Fruit fly (Drosophila melanogaster) whole organism, prepupa: ENCODE data around the gene CG31381.

Experiments
- Blimp-1 ChIP-seq: fragments of 200-800 bp; sonication (Bioruptor generic); optimal IDR thresholded peaks from 3 replicates; lab custom pipeline; 2017; ENCODE audit warnings: missing biosample characterization, missing genetic modification characterization, mild to moderate bottlenecking, moderate library complexity, missing genetic modification reagents
- CG11762 ChIP-seq: fragments of 200-800 bp; sonication (Bioruptor generic); optimal IDR thresholded peaks from 3 replicates; lab custom pipeline; 2016; ENCODE audit warnings: missing biosample characterization, missing genetic modification characterization; ENCODE audit not compliant: insufficient read depth
- CG15336 ChIP-seq: fragments of 200-800 bp; sonication (Bioruptor generic); IDR thresholded peaks from 2 replicates; pipeline ENCODE4 v1.3.6; 2022; ENCODE audit warnings: missing biosample characterization, missing genetic modification characterization
- CG8632 ChIP-seq: fragments of 200-800 bp; sonication (Bioruptor generic); optimal IDR thresholded peaks from 3 replicates; lab custom pipeline; 2016; ENCODE audit warnings: missing biosample characterization, missing genetic modification characterization
- CG9139 ChIP-seq: fragments of 200-800 bp; sonication (Bioruptor generic); optimal IDR thresholded peaks from 3 replicates; lab custom pipeline; 2017; ENCODE audit warnings: missing biosample characterization, mild to moderate bottlenecking, missing genetic modification characterization
- Eip75B ChIP-seq: fragments of 200-800 bp; sonication (Bioruptor generic); optimal IDR thresholded peaks from 3 replicates; lab custom pipeline; 2016; ENCODE audit warnings: missing biosample characterization, missing genetic modification characterization
- Lpt ChIP-seq: fragments of 200-800 bp; sonication (Bioruptor generic); optimal IDR thresholded peaks from 3 replicates; lab custom pipeline; 2016; ENCODE audit warnings: missing biosample characterization, missing genetic modification characterization
- OdsH ChIP-seq: fragments of 200-800 bp; sonication (Bioruptor generic); optimal IDR thresholded peaks from 3 replicates; lab custom pipeline; 2016; ENCODE audit warnings: missing biosample characterization, missing genetic modification characterization
- Sox102F ChIP-seq: fragments of 200-800 bp; sonication (Bioruptor generic); optimal IDR thresholded peaks from 2 replicates; lab custom pipeline; 2016; ENCODE audit warnings: missing biosample characterization, mild to moderate bottlenecking, missing genetic modification characterization
- dsx ChIP-seq: fragments of 200-800 bp; optimal IDR thresholded peaks from 3 replicates; lab custom pipeline; 2019; ENCODE audit warnings: missing biosample characterization, mild to moderate bottlenecking, missing genetic modification characterization, moderate library complexity; ENCODE audit not compliant: poor library complexity, severe bottlenecking
- eg ChIP-seq: fragments of 200-800 bp; sonication (Bioruptor generic); IDR thresholded peaks from 3 replicates; pipeline ENCODE4 v1.3.6; 2022; ENCODE audit warnings: missing biosample characterization, missing genetic modification characterization
- spab ChIP-seq: fragments of 200-800 bp; sonication (Bioruptor generic); optimal IDR thresholded peaks from 2 replicates; lab custom pipeline; 2017; ENCODE audit warnings: missing biosample characterization, mild to moderate bottlenecking, missing genetic modification characterization, missing genetic modification reagents
- svp ChIP-seq: fragments of 200-800 bp; sonication (Bioruptor generic); peaks from one replicate; lab custom pipeline; 2016; ENCODE audit warnings: missing biosample characterization, missing genetic modification characterization
- topi ChIP-seq: fragments of 200-800 bp; sonication (Bioruptor generic); optimal IDR thresholded peaks from 3 replicates; lab custom pipeline; 2016; ENCODE audit warnings: missing biosample characterization, missing genetic modification characterization

dm6 chr3R:24875939-24876842, 654 bp upstream of the CG31381 start, which contains the start of gene CG3744:
- TF ChIP-seq Eip75B (GFP tag; lab: Kevin White, UChicago) = peak; percentile 55
- peak; percentile 99 for TF ChIP-seq Blimp-1
- peak; percentile 73 for TF ChIP-seq CG15336 (GFP tag; lab: Robert Waterston, UW)
- peak; percentile 13 for TF ChIP-seq Lpt
- peak; percentile 29 for TF ChIP-seq spab
- TF ChIP-seq CG11762 (GFP tag; lab: Kevin White, UChicago) = peak; percentile 38
- TF ChIP-seq OdsH (GFP tag; lab: Kevin White, UChicago) = peak; percentile 82
- TF ChIP-seq eg (GFP tag; lab: Robert Waterston, UW) = peak; percentile 94
- peak; percentile 35 for TF ChIP-seq Sox102F
- peak; percentile 72 for TF ChIP-seq CG8632
- TF ChIP-seq topi (GFP tag; lab: Kevin White, UChicago) = peak; percentile 64
- peak; percentile 75 for TF ChIP-seq svp (GFP tag; lab: Kevin White, UChicago)
- peak; percentile 71 for TF ChIP-seq dsx (GFP tag; lab: Kevin White, UChicago)
- TF ChIP-seq CG9139 (GFP tag; lab: Kevin White, UChicago) = peak; percentile 17
